Fruit fly (Drosophila melanogaster) whole organism, embryonic: ENCODE data around the gene CG31681.

Experiments
- Aef1 ChIP-seq: fragments of 200-800 bp; sonication (Bioruptor generic); IDR thresholded peaks from 3 replicates; pipeline ENCODE4 v1.3.6; 2022; ENCODE audit warnings: missing biosample characterization, missing genetic modification characterization
- Asciz ChIP-seq: fragments of 200-800 bp; sonication (Bioruptor generic); optimal IDR thresholded peaks from 2 replicates; lab custom pipeline; 2017; ENCODE audit warnings: missing biosample characterization, mild to moderate bottlenecking, missing genetic modification characterization, missing genetic modification reagents
- CG10274 ChIP-seq: fragments of 200-800 bp; sonication (Bioruptor generic); optimal IDR thresholded peaks from 3 replicates; lab custom pipeline; 2017; ENCODE audit warnings: missing biosample characterization, mild to moderate bottlenecking, missing genetic modification characterization
- CG13624 ChIP-seq: fragments of 200-800 bp; sonication (Bioruptor generic); optimal IDR thresholded peaks from 2 replicates; lab custom pipeline; 2016; ENCODE audit warnings: missing biosample characterization, missing genetic modification characterization
- CG14014 ChIP-seq: fragments of 200-800 bp; sonication (Bioruptor generic); IDR thresholded peaks from 2 replicates; pipeline ENCODE4 v1.3.6; 2022; ENCODE audit warnings: missing biosample characterization, missing genetic modification characterization
- CG1529 ChIP-seq: fragments of 200-800 bp; sonication (Bioruptor generic); optimal IDR thresholded peaks from 3 replicates; lab custom pipeline; 2018; ENCODE audit warnings: missing biosample characterization, missing genetic modification characterization
- CG3163 ChIP-seq: fragments of 200-800 bp; sonication (Bioruptor generic); optimal IDR thresholded peaks from 3 replicates; lab custom pipeline; 2016; ENCODE audit warnings: missing biosample characterization, missing genetic modification characterization
- CG34422 ChIP-seq: fragments of 200-800 bp; sonication (Bioruptor generic); IDR thresholded peaks from 3 replicates; pipeline ENCODE4 v1.3.6; 2022; ENCODE audit warnings: missing biosample characterization, missing genetic modification characterization
- CG4424 ChIP-seq: fragments of 200-800 bp; sonication (Bioruptor generic); optimal IDR thresholded peaks from 3 replicates; lab custom pipeline; 2016; ENCODE audit warnings: missing biosample characterization, missing genetic modification characterization
- CG7556 ChIP-seq: fragments of 200-800 bp; sonication (Bioruptor generic); optimal IDR thresholded peaks from 2 replicates; lab custom pipeline; 2017; ENCODE audit warnings: missing biosample characterization, mild to moderate bottlenecking, missing genetic modification characterization
- CrebB ChIP-seq: fragments of 200-800 bp; sonication (Bioruptor generic); optimal IDR thresholded peaks from 3 replicates; lab custom pipeline; 2018; ENCODE audit warnings: missing biosample characterization, mild to moderate bottlenecking, missing genetic modification characterization
- D ChIP-seq, 2 experiments: fragments of 200-800 bp in 1 of 2; fragments of >200 bp in 1 of 2; sonication (Bioruptor generic) in 1 of 2; optimal IDR thresholded peaks; 2 replicates in 1 of 2; 3 replicates in 1 of 2; lab custom pipeline; 2017; ENCODE audit warnings: mild to moderate bottlenecking in 1 of 2, missing biosample characterization in 1 of 2, missing genetic modification characterization in 1 of 2, missing genetic modification reagents in 1 of 2
- Dbx ChIP-seq: fragments of 200-800 bp; sonication (Bioruptor generic); IDR thresholded peaks from 3 replicates; pipeline ENCODE4 v1.3.6; 2022; ENCODE audit warnings: missing biosample characterization, missing genetic modification characterization
- Deaf1 ChIP-seq: fragments of 200-800 bp; optimal IDR thresholded peaks from 3 replicates; lab custom pipeline; 2019; ENCODE audit warnings: missing biosample characterization, mild to moderate bottlenecking, missing genetic modification characterization, moderate library complexity
- Fer1 ChIP-seq: fragments of 200-800 bp; sonication (Bioruptor generic); optimal IDR thresholded peaks from 2 replicates; lab custom pipeline; 2017; ENCODE audit warnings: missing biosample characterization, mild to moderate bottlenecking, missing genetic modification characterization
- GATAe ChIP-seq: fragments of 200-800 bp; sonication (Bioruptor generic); conservative IDR thresholded peaks from 2 replicates; pipeline ENCODE4 v1.3.6; 2022; ENCODE audit warnings: missing biosample characterization, missing genetic modification characterization
- HLH3B ChIP-seq: fragments of 200-800 bp; sonication (Bioruptor generic); IDR thresholded peaks from 2 replicates; pipeline ENCODE4 v1.3.6; 2022; ENCODE audit warnings: missing biosample characterization, missing genetic modification characterization
- Hand ChIP-seq: fragments of 200-800 bp; sonication (Bioruptor generic); optimal IDR thresholded peaks from 2 replicates; lab custom pipeline; 2017; ENCODE audit warnings: mild to moderate bottlenecking, missing biosample characterization, missing genetic modification reagents, missing genetic modification characterization
- Hr39 ChIP-seq: fragments of >200 bp; optimal IDR thresholded peaks from 2 replicates; lab custom pipeline; 2017
- Med ChIP-seq: fragments of 200-800 bp; sonication (Bioruptor generic); peaks from one replicate; lab custom pipeline; 2016; ENCODE audit warnings: missing biosample characterization, missing genetic modification characterization, mild to moderate bottlenecking, inconsistent platforms, moderate library complexity
- NK7.1 ChIP-seq: fragments of 200-800 bp; sonication (Bioruptor generic); optimal IDR thresholded peaks from 3 replicates; lab custom pipeline; 2016; ENCODE audit warnings: missing biosample characterization, missing genetic modification characterization
- Tbp ChIP-seq: fragments of >200 bp; optimal IDR thresholded peaks from 2 replicates; lab custom pipeline; 2018; ENCODE audit warnings: missing biosample characterization, missing genetic modification characterization
- Trl ChIP-seq, 3 experiments: fragments of >200 bp in 2 of 3; fragments of 200-800 bp in 1 of 3; sonication (Bioruptor generic) in 1 of 3; optimal IDR thresholded peaks; 2 replicates in 1 of 3; 3 replicates in 2 of 3; lab custom pipeline; 2016 to 2017; ENCODE audit warnings: missing biosample characterization in 1 of 3, missing genetic modification characterization in 1 of 3
- cas ChIP-seq: fragments of 200-800 bp; sonication (Bioruptor generic); IDR thresholded peaks from 2 replicates; pipeline ENCODE4 v1.3.6; 2022; ENCODE audit warnings: missing biosample characterization, missing genetic modification characterization
- gfzf ChIP-seq: fragments of 200-800 bp; sonication (Bioruptor generic); optimal IDR thresholded peaks from 2 replicates; lab custom pipeline; 2016; ENCODE audit warnings: missing biosample characterization, mild to moderate bottlenecking, missing genetic modification characterization, moderate library complexity
- gsb-n ChIP-seq: fragments of 200-800 bp; sonication (Bioruptor generic); optimal IDR thresholded peaks from 3 replicates; lab custom pipeline; 2018; ENCODE audit warnings: missing biosample characterization, mild to moderate bottlenecking, missing genetic modification characterization
- jigr1 ChIP-seq: fragments of 200-800 bp; sonication (Bioruptor generic); IDR thresholded peaks from 3 replicates; pipeline ENCODE4 v1.3.6; 2022; ENCODE audit warnings: missing biosample characterization, missing genetic modification characterization
- kay ChIP-seq: fragments of 200-800 bp; sonication (Bioruptor generic); optimal IDR thresholded peaks from 2 replicates; lab custom pipeline; 2016; ENCODE audit warnings: missing biosample characterization, missing genetic modification characterization
- maf-S ChIP-seq: fragments of 200-800 bp; sonication (Bioruptor generic); optimal IDR thresholded peaks from 2 replicates; lab custom pipeline; 2016; ENCODE audit warnings: missing biosample characterization, missing genetic modification characterization
- mld ChIP-seq: fragments of 200-800 bp; sonication (Bioruptor generic); IDR thresholded peaks from 3 replicates; pipeline ENCODE4 v1.3.6; 2022; ENCODE audit warnings: missing biosample characterization, missing genetic modification characterization; ENCODE audit not compliant: partially characterized antibody
- pita ChIP-seq: fragments of 200-800 bp; sonication (Bioruptor generic); optimal IDR thresholded peaks from 2 replicates; lab custom pipeline; 2017; ENCODE audit warnings: missing biosample characterization, mild to moderate bottlenecking, missing genetic modification characterization
- ro ChIP-seq: fragments of 200-800 bp; sonication (Bioruptor generic); IDR thresholded peaks from 2 replicates; pipeline ENCODE4 v1.3.6; 2022; ENCODE audit warnings: missing biosample characterization, missing genetic modification characterization
- sim ChIP-seq: fragments of 200-800 bp; sonication (Bioruptor generic); IDR thresholded peaks from 2 replicates; pipeline ENCODE4 v1.3.6; 2022; ENCODE audit warnings: missing biosample characterization, missing genetic modification characterization
- sisA ChIP-seq: fragments of 200-800 bp; sonication (Bioruptor generic); IDR thresholded peaks from 2 replicates; pipeline ENCODE4 v1.3.6; 2022; ENCODE audit warnings: missing biosample characterization, missing genetic modification characterization
- sr ChIP-seq: fragments of 200-800 bp; sonication (Bioruptor generic); IDR thresholded peaks from 3 replicates; pipeline ENCODE4 v1.3.6; 2022; ENCODE audit warnings: missing biosample characterization, missing genetic modification characterization
- tio ChIP-seq: fragments of 200-800 bp; sonication (Bioruptor generic); optimal IDR thresholded peaks from 2 replicates; lab custom pipeline; 2017; ENCODE audit warnings: missing biosample characterization, missing genetic modification characterization, inconsistent platforms
- tll ChIP-seq, 2 experiments: fragments of 200-800 bp in 1 of 2; fragments of >200 bp in 1 of 2; sonication (Bioruptor generic) in 1 of 2; optimal IDR thresholded peaks; 2 replicates each; lab custom pipeline; 2017 to 2019; ENCODE audit warnings: missing biosample characterization in 2 of 2, missing genetic modification characterization in 2 of 2, mild to moderate bottlenecking in 1 of 2, moderate library complexity in 1 of 2
- twi ChIP-seq: fragments of 200-800 bp; optimal IDR thresholded peaks from 2 replicates; lab custom pipeline; 2019; ENCODE audit warnings: missing biosample characterization, mild to moderate bottlenecking, missing genetic modification characterization, moderate library complexity
- vnd ChIP-seq: fragments of 200-800 bp; sonication (Bioruptor generic); IDR thresholded peaks from 3 replicates; pipeline ENCODE4 v1.3.6; 2022; ENCODE audit warnings: missing biosample characterization, missing genetic modification characterization; ENCODE audit not compliant: partially characterized antibody
- z ChIP-seq: fragments of 200-800 bp; sonication (Bioruptor generic); IDR thresholded peaks from 3 replicates; pipeline ENCODE4 v1.3.6; 2022; ENCODE audit warnings: missing biosample characterization, missing genetic modification characterization

The CG31681 gene

DNA sequence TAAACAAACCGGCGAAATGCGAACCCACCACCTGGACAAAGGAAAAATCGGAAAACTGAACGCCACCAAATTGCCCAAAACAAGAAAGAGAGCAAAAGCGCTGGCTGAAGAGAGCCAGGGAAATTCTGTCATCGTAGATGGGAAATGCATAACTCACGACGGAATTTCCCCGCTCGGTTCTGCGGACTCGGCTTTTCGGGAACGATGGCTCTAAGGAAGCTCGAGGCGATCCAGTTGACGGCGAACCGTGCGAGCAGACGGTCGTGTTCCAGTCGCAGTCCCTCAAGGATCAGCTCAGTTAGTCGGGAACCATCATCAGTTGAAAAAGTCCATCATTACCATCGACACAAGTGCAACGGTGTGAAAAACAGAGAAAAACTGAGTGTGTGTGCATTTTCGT is 24.8 kb upstream of the CG31681 start, which contains the start of gene eys:
Gene eys (plus strand): TSS at position 232 of the 400 bp plus-strand sequence.
- TF ChIP-seq CG3163 (GFP tag; lab: Kevin White, UChicago): peak; percentile 29
- no peak for TF ChIP-seq z (GFP tag; lab: Robert Waterston, UW)
- no peak for TF ChIP-seq GATAe (GFP tag; lab: Robert Waterston, UW)
- peak; percentile 11 to 29 for TF ChIP-seq Trl (optimal IDR thresholded peaks at IDR 0.05; lab: Kevin White, UChicago)
- no peak for TF ChIP-seq Trl (GFP tag; optimal IDR thresholded peaks at IDR 0.05; lab: Kevin White, UChicago)
- TF ChIP-seq CG13624 (GFP tag; lab: Kevin White, UChicago): no peak
- TF ChIP-seq CG1529 (GFP tag; lab: Kevin White, UChicago): no peak
- TF ChIP-seq Deaf1 (tag; lab: Kevin White, UChicago): peak; percentile 90
- no peak for TF ChIP-seq maf-S (GFP tag; lab: Kevin White, UChicago)
- no peak for TF ChIP-seq Med (GFP tag; lab: Kevin White, UChicago)
- no peak for TF ChIP-seq Asciz (GFP tag; lab: Kevin White, UChicago)
- TF ChIP-seq CG14014 (GFP tag; lab: Robert Waterston, UW): 0 out of 2 replicates have a peak, but pooled peaks have one; percentile 15

DNA sequence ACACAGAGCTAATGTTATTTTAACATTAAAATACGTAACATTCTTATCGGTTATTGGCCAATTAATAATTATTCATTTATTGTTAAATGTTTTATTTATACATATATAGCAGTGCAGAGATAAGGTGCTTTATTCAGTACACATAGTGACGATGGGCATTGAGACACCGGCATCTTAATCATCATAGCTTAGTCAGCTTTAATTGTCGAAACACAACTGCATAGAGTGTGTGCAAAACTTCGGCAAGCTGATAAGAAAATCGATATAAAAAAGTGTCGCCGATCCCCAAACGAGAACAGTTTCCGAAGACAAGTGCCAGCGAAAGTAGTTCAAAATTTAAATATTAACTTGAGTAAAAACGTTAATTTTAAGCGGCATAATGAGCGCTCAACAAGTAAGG is 21.0 kb upstream of the CG31681 start, which contains the start of gene CG16995:
Gene CG16995 (plus strand): TSS at position 301 of the 400 bp plus-strand sequence.
- TF ChIP-seq Aef1 (GFP tag; lab: Robert Waterston, UW): no peak
- no peak for TF ChIP-seq gfzf (GFP tag; lab: Kevin White, UChicago)
- TF ChIP-seq D (optimal IDR thresholded peaks at IDR 0.05; lab: Kevin White, UChicago): no peak
- no peak for TF ChIP-seq D (GFP tag; optimal IDR thresholded peaks at IDR 0.05; lab: Kevin White, UChicago)
- TF ChIP-seq Hand: no peak
- TF ChIP-seq sisA (GFP tag; lab: Robert Waterston, UW): no peak
- TF ChIP-seq CG10274 (GFP tag; lab: Kevin White, UChicago): no peak
- no peak for TF ChIP-seq NK7.1 (GFP tag; lab: Kevin White, UChicago)
- TF ChIP-seq pita (GFP tag; lab: Kevin White, UChicago): no peak
- no peak for TF ChIP-seq HLH3B
- TF ChIP-seq kay (GFP tag; lab: Kevin White, UChicago): no peak
- no peak for TF ChIP-seq tio
- TF ChIP-seq mld (GFP tag; lab: Robert Waterston, UW): no peak

DNA sequence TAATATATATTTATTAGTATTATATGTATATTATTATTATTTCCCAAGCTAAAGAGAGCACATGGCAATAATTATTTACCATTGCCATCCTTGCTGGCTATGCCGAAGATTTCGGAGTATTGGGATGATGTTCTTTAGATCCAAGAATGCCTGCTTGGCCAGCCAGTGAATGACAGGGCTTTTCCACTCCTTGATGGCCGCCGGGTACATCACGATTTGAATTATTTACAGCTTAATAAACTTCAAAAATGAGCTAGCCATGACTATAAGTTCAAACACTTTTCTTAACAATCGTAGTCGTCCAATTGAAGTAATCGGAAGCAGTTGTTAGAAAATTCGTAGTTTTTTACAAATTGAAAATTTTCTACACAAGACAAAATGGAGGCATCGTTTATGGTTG is 13.1 kb upstream of the CG31681 start, which contains the start of gene CG31949:
Gene CG31949 (plus strand): TSS at position 301 of the 400 bp plus-strand sequence.
- no peak for TF ChIP-seq sim (GFP tag; lab: Robert Waterston, UW)
- no peak for TF ChIP-seq ro (GFP tag; lab: Robert Waterston, UW)
- TF ChIP-seq Hr39 (lab: Kevin White, UChicago): no peak
- no peak for TF ChIP-seq CrebB (tag; lab: Kevin White, UChicago)
- no peak for TF ChIP-seq vnd
- no peak for TF ChIP-seq CG7556 (GFP tag; lab: Kevin White, UChicago)
- no peak for TF ChIP-seq jigr1 (GFP tag; lab: Robert Waterston, UW)
- TF ChIP-seq cas: no peak
- no peak for TF ChIP-seq Tbp
- TF ChIP-seq tll (GFP tag; optimal IDR thresholded peaks at IDR 0.05; lab: Kevin White, UChicago): no peak
- no peak for TF ChIP-seq CG34422 (GFP tag; lab: Robert Waterston, UW)
- TF ChIP-seq Fer1: no peak
- TF ChIP-seq Dbx (GFP tag; lab: Robert Waterston, UW): no peak
- TF ChIP-seq CG4424: no peak
- no peak for TF ChIP-seq sr (GFP tag; lab: Robert Waterston, UW)
- no peak for TF ChIP-seq HLH3B
- TF ChIP-seq gsb-n: no peak
- no peak for TF ChIP-seq twi
